Fruit fly (Drosophila melanogaster): ENCODE measurements around the gene CG15594.

- no peak for TF ChIP-seq ttk (optimal IDR thresholded peaks at IDR 0.05)
- TF ChIP-seq insv (optimal IDR thresholded peaks at IDR 0.05): no peak
- no peak for TF ChIP-seq h (optimal IDR thresholded peaks at IDR 0.05)
- no peak for TF ChIP-seq Sin3A (optimal IDR thresholded peaks at IDR 0.05)
- TF ChIP-seq Myc (optimal IDR thresholded peaks at IDR 0.05): no peak
Observed at dm6 chr3R:6238977-6239376, 48.6 kb upstream of the CG15594 start.

Data from Kc167 (cell line).